Worm (Caenorhabditis elegans) whole organism, midembryonic: Measurements from ENCODE around the gene C05E11.6.

Source experiments
- T22C8.4 ChIP-seq: fragments of 200-800 bp; sonication (Bioruptor generic); IDR thresholded peaks from 2 replicates; pipeline ENCODE4 v1.3.6; 2022; ENCODE audit warnings: missing genetic modification characterization, missing compliant biosample characterization
- cog-1 ChIP-seq: sonication (generic microtip); optimal IDR thresholded peaks from 2 replicates; lab custom pipeline; 2016; ENCODE audit warnings: missing genetic modification characterization, missing compliant biosample characterization
- flt-1 ChIP-seq: fragments of 200-800 bp; sonication (Bioruptor generic); IDR thresholded peaks from 2 replicates; pipeline ENCODE4 v1.3.6; 2022; ENCODE audit warnings: missing genetic modification characterization, missing compliant biosample characterization
- klf-2 ChIP-seq: fragments of 200-800 bp; sonication (Bioruptor generic); conservative IDR thresholded peaks from 2 replicates; pipeline ENCODE4 v1.3.6; 2022; ENCODE audit warnings: missing genetic modification reagents, missing genetic modification characterization, missing compliant biosample characterization
- med-1 ChIP-seq: sonication (generic microtip); optimal IDR thresholded peaks from 2 replicates; lab custom pipeline; 2017; ENCODE audit warnings: missing genetic modification characterization, mild to moderate bottlenecking, missing compliant biosample characterization, antibody characterized with exemption, missing genetic modification reagents; ENCODE audit not compliant: insufficient read depth
- ref-1 ChIP-seq: fragments of 200-800 bp; sonication (Bioruptor generic); conservative IDR thresholded peaks from 2 replicates; pipeline ENCODE4 v1.3.6; 2022; ENCODE audit warnings: missing genetic modification reagents, missing genetic modification characterization, missing compliant biosample characterization
- tab-1 ChIP-seq: fragments of 200-800 bp; sonication (Bioruptor generic); IDR thresholded peaks from 2 replicates; pipeline ENCODE4 v1.3.6; 2022; ENCODE audit warnings: missing genetic modification characterization, missing compliant biosample characterization

ce11 chrX:4599526-4599925, 37.6 kb downstream of the C05E11.6 start:
- TF ChIP-seq T22C8.4 (no peak), klf-2 (GFP tag; lab: Robert Waterston, UW) (no peak), med-1 (GFP tag; lab: Kevin White, UChicago) (no peak), cog-1 (tag; lab: Kevin White, UChicago) (no peak), tab-1 (GFP tag; lab: Robert Waterston, UW) (no peak), ref-1 (GFP tag; lab: Robert Waterston, UW) (no peak), flt-1 (GFP tag; lab: Robert Waterston, UW) (no peak)
